Fruit fly (Drosophila melanogaster): ENCODE data around the gene CG17129.

The CG17129 gene

dm6 chr3L:721026-721425 lies 40.9 kb upstream of the CG17129 start (continued):
- TF ChIP-seq pum (GFP tag; optimal IDR thresholded peaks at IDR 0.05) = peak; percentile 14
- TF ChIP-seq CG10321 (GFP tag; IDR thresholded peaks at IDR 0.05) = no peak
- no peak for TF ChIP-seq CG12071 (GFP tag; optimal IDR thresholded peaks at IDR 0.05)
- TF ChIP-seq Sin3A (optimal IDR thresholded peaks at IDR 0.05) = no peak
- TF ChIP-seq CG14667 (GFP tag; IDR thresholded peaks at IDR 0.05) = no peak
- TF ChIP-seq Bteb2 (GFP tag; optimal IDR thresholded peaks at IDR 0.05) = no peak
- TF ChIP-seq Six4 (GFP tag; optimal IDR thresholded peaks at IDR 0.05) = peak; percentile 10
- no peak for TF ChIP-seq D19B (GFP tag; optimal IDR thresholded peaks at IDR 0.05)
- no peak for TF ChIP-seq pan (optimal IDR thresholded peaks at IDR 0.05)
- TF ChIP-seq pan (GFP tag; optimal IDR thresholded peaks at IDR 0.05 in 1 of 2, IDR thresholded peaks at IDR 0.05 in 1 of 2) = no peak
- TF ChIP-seq CG7745 (tag; optimal IDR thresholded peaks at IDR 0.05) = no peak
- peak; percentile 29 for TF ChIP-seq CG3407 (GFP tag; optimal IDR thresholded peaks at IDR 0.05)
- no peak for TF ChIP-seq CG33557 (GFP tag; optimal IDR thresholded peaks at IDR 0.05)
- TF ChIP-seq CG12155 (GFP tag; optimal IDR thresholded peaks at IDR 0.05) = no peak
- TF ChIP-seq CG12744 (GFP tag; optimal IDR thresholded peaks at IDR 0.05) = no peak
- no peak for TF ChIP-seq Ada2b (GFP tag; IDR thresholded peaks at IDR 0.05)
- TF ChIP-seq ac (GFP tag; optimal IDR thresholded peaks at IDR 0.05) = no peak
- no peak for TF ChIP-seq YL-1 (GFP tag; optimal IDR thresholded peaks at IDR 0.05)
- no peak for TF ChIP-seq grn (GFP tag; optimal IDR thresholded peaks at IDR 0.05)
- no peak for TF ChIP-seq schlank (tag; optimal IDR thresholded peaks at IDR 0.05)
- no peak for TF ChIP-seq yki (optimal IDR thresholded peaks at IDR 0.05)
- TF ChIP-seq CG34376 (GFP tag; optimal IDR thresholded peaks at IDR 0.05) = no peak
- no peak for TF ChIP-seq CG15479 (GFP tag; optimal IDR thresholded peaks at IDR 0.05)
- TF ChIP-seq ERR (GFP tag; optimal IDR thresholded peaks at IDR 0.05) = no peak
- no peak for TF ChIP-seq Opbp (GFP tag; IDR thresholded peaks at IDR 0.05; ENCODE audit: partially characterized antibody)
- TF ChIP-seq CG15696 (tag; optimal IDR thresholded peaks at IDR 0.05) = no peak
- TF ChIP-seq jing (GFP tag; optimal IDR thresholded peaks at IDR 0.05) = no peak
- no peak for TF ChIP-seq cwo (GFP tag; optimal IDR thresholded peaks at IDR 0.05)
- no peak for TF ChIP-seq CG10209 (GFP tag; optimal IDR thresholded peaks at IDR 0.05)
- no peak for TF ChIP-seq CG13287 (GFP tag; IDR thresholded peaks at IDR 0.05; ENCODE audit: partially characterized antibody)
- TF ChIP-seq CG18011 (GFP tag; optimal IDR thresholded peaks at IDR 0.05) = no peak
- 0 out of 3 replicates have a peak, but pooled peaks have one; percentile 17 for TF ChIP-seq Optix (GFP tag; IDR thresholded peaks at IDR 0.05)
- peak; percentile 40 for TF ChIP-seq en (GFP tag; optimal IDR thresholded peaks at IDR 0.05)
- TF ChIP-seq CG18764 (GFP tag; optimal IDR thresholded peaks at IDR 0.05) = no peak
- peak; percentile 70 for TF ChIP-seq CG31441 (GFP tag; IDR thresholded peaks at IDR 0.05)
- TF ChIP-seq TFAM (GFP tag; optimal IDR thresholded peaks at IDR 0.05) = no peak
- TF ChIP-seq CG17361 (GFP tag; IDR thresholded peaks at IDR 0.05) = no peak
- TF ChIP-seq Lpt (GFP tag; optimal IDR thresholded peaks at IDR 0.05) = no peak
- TF ChIP-seq ftz-f1 (GFP tag; optimal IDR thresholded peaks at IDR 0.05) = no peak
- TF ChIP-seq trh (GFP tag; optimal IDR thresholded peaks at IDR 0.05) = no peak
- TF ChIP-seq pb (GFP tag; optimal IDR thresholded peaks at IDR 0.05) = no peak
- TF ChIP-seq CG16863 (GFP tag; optimal IDR thresholded peaks at IDR 0.05) = peak; percentile 21
- TF ChIP-seq CG13624 (GFP tag; optimal IDR thresholded peaks at IDR 0.05) = no peak
- no peak for TF ChIP-seq gro (GFP tag; optimal IDR thresholded peaks at IDR 0.05)
- no peak for TF ChIP-seq Sox102F (GFP tag; optimal IDR thresholded peaks at IDR 0.05)
- peak; percentile 29 for TF ChIP-seq CG9727 (GFP tag; optimal IDR thresholded peaks at IDR 0.05)
- TF ChIP-seq CG18262 (tag; optimal IDR thresholded peaks at IDR 0.05) = peak; percentile 59
- no peak for TF ChIP-seq Dfd (GFP tag; optimal IDR thresholded peaks at IDR 0.05)
- TF ChIP-seq corto (GFP tag; optimal IDR thresholded peaks at IDR 0.05) = no peak
- no peak for TF ChIP-seq repo (GFP tag; optimal IDR thresholded peaks at IDR 0.05)
- peak; percentile 6 for TF ChIP-seq Chrac-16 (GFP tag; optimal IDR thresholded peaks at IDR 0.05)
- no peak for TF ChIP-seq sqz (GFP tag; optimal IDR thresholded peaks at IDR 0.05)
- TF ChIP-seq CG10431 (GFP tag; optimal IDR thresholded peaks at IDR 0.05) = no peak
